Worm (Caenorhabditis elegans) whole organism, midembryonic: ENCODE results near the gene srw-1.

Experiments
- T22C8.4 ChIP-seq: fragments of 200-800 bp; sonication (Bioruptor generic); IDR thresholded peaks from 2 replicates; pipeline ENCODE4 v1.3.6; 2022; ENCODE audit warnings: missing genetic modification characterization, missing compliant biosample characterization
- flt-1 ChIP-seq: fragments of 200-800 bp; sonication (Bioruptor generic); IDR thresholded peaks from 2 replicates; pipeline ENCODE4 v1.3.6; 2022; ENCODE audit warnings: missing genetic modification characterization, missing compliant biosample characterization
- klf-2 ChIP-seq: fragments of 200-800 bp; sonication (Bioruptor generic); conservative IDR thresholded peaks from 2 replicates; pipeline ENCODE4 v1.3.6; 2022; ENCODE audit warnings: missing genetic modification reagents, missing genetic modification characterization, missing compliant biosample characterization
- ztf-29 ChIP-seq: fragments of 200-800 bp; sonication (Bioruptor generic); IDR thresholded peaks from 2 replicates; pipeline ENCODE4 v1.3.6; 2022; ENCODE audit warnings: missing genetic modification reagents, missing genetic modification characterization, missing compliant biosample characterization

ce11 chrV:15238552-15238951 is 40.5 kb downstream of the srw-1 start, which contains the start of gene srw-12:
- no peak for TF ChIP-seq flt-1
- no peak for TF ChIP-seq ztf-29 (GFP tag; lab: Robert Waterston, UW)
- TF ChIP-seq klf-2 (GFP tag; lab: Robert Waterston, UW): no peak
- no peak for TF ChIP-seq T22C8.4 (GFP tag; lab: Robert Waterston, UW)
